Fruit fly (Drosophila melanogaster) whole organism, prepupa: ENCODE results near the gene CG2202.

Source experiments
- CG10631 ChIP-seq: fragments of 200-800 bp; sonication (Bioruptor generic); optimal IDR thresholded peaks from 2 replicates; lab custom pipeline; 2016; ENCODE audit warnings: missing biosample characterization, missing genetic modification characterization
- CG31627 ChIP-seq: fragments of 200-800 bp; sonication (Bioruptor generic); optimal IDR thresholded peaks from 3 replicates; lab custom pipeline; 2016; ENCODE audit warnings: missing biosample characterization, missing genetic modification characterization
- CG4318 ChIP-seq: fragments of 200-800 bp; sonication (Bioruptor generic); optimal IDR thresholded peaks from 3 replicates; lab custom pipeline; 2017; ENCODE audit warnings: missing biosample characterization, mild to moderate bottlenecking, missing genetic modification characterization
- CG6163 ChIP-seq: fragments of 200-800 bp; sonication (Bioruptor generic); IDR thresholded peaks from 3 replicates; pipeline ENCODE4 v1.3.6; 2022; ENCODE audit warnings: missing biosample characterization, missing genetic modification characterization
- CG6808 ChIP-seq: fragments of 200-800 bp; sonication (Bioruptor generic); optimal IDR thresholded peaks from 3 replicates; lab custom pipeline; 2017; ENCODE audit warnings: missing biosample characterization, missing genetic modification characterization, mild to moderate bottlenecking, moderate library complexity, missing genetic modification reagents
- CG8319 ChIP-seq: fragments of 200-800 bp; sonication (Bioruptor generic); optimal IDR thresholded peaks from 3 replicates; lab custom pipeline; 2016; ENCODE audit warnings: missing biosample characterization, missing genetic modification characterization
- Eip75B ChIP-seq: fragments of 200-800 bp; sonication (Bioruptor generic); optimal IDR thresholded peaks from 3 replicates; lab custom pipeline; 2016; ENCODE audit warnings: missing biosample characterization, missing genetic modification characterization
- Ets96B ChIP-seq: fragments of 200-800 bp; optimal IDR thresholded peaks from 2 replicates; lab custom pipeline; 2019; ENCODE audit warnings: missing biosample characterization, mild to moderate bottlenecking, missing genetic modification characterization, moderate library complexity
- Sox14 ChIP-seq: fragments of 200-800 bp; sonication (Bioruptor generic); optimal IDR thresholded peaks from 3 replicates; lab custom pipeline; 2016; ENCODE audit warnings: missing biosample characterization, missing genetic modification characterization
- Sox15 ChIP-seq: fragments of 200-800 bp; sonication (Bioruptor generic); optimal IDR thresholded peaks from 3 replicates; lab custom pipeline; 2016; ENCODE audit warnings: missing biosample characterization, missing genetic modification characterization
- dac ChIP-seq: fragments of 200-800 bp; sonication (Bioruptor generic); optimal IDR thresholded peaks from 2 replicates; lab custom pipeline; 2017; ENCODE audit warnings: missing biosample characterization, mild to moderate bottlenecking, missing genetic modification characterization
- eg ChIP-seq: fragments of 200-800 bp; sonication (Bioruptor generic); IDR thresholded peaks from 3 replicates; pipeline ENCODE4 v1.3.6; 2022; ENCODE audit warnings: missing biosample characterization, missing genetic modification characterization
- fd85E ChIP-seq: fragments of 200-800 bp; sonication (Bioruptor generic); optimal IDR thresholded peaks from 3 replicates; lab custom pipeline; 2016; ENCODE audit warnings: missing biosample characterization, missing genetic modification characterization
- lz ChIP-seq: fragments of 200-800 bp; sonication (Bioruptor generic); optimal IDR thresholded peaks from 3 replicates; lab custom pipeline; 2016; ENCODE audit warnings: missing biosample characterization, missing genetic modification characterization

The CG2202 gene

dm6 chrX:10899665-10900064, 51.1 kb downstream of the CG2202 start, which contains the start of gene CG15208:
CG15208 (plus strand) TSS chrX:10899965.
- no peak for TF ChIP-seq CG8319 (GFP tag; lab: Kevin White, UChicago)
- TF ChIP-seq dac: no peak
- no peak for TF ChIP-seq CG31627 (GFP tag; lab: Kevin White, UChicago)
- no peak for TF ChIP-seq CG4318 (GFP tag; lab: Kevin White, UChicago)
- TF ChIP-seq eg: no peak
- TF ChIP-seq CG6808 (GFP tag; lab: Kevin White, UChicago): no peak
- TF ChIP-seq Eip75B (GFP tag; lab: Kevin White, UChicago): no peak
- no peak for TF ChIP-seq Ets96B (tag; lab: Kevin White, UChicago)
- TF ChIP-seq Sox15 (GFP tag; lab: Kevin White, UChicago): no peak
- TF ChIP-seq Sox14 (GFP tag; lab: Kevin White, UChicago): no peak
- TF ChIP-seq CG10631: no peak
- TF ChIP-seq fd85E: no peak
- TF ChIP-seq CG6163 (GFP tag; lab: Robert Waterston, UW): no peak
- no peak for TF ChIP-seq lz (GFP tag; lab: Kevin White, UChicago)
